Comparison of ENCODE assay signal across 1 fruit fly cellular context in genomic region chr3L:802700-803273, dm6.
TF ChIP-seq lines count a peak whose summit lies in the region.

No protein-coding gene starts in this region.

TF ChIP-seq in whole organism, embryonic, 481 proteins besides CTCF, POLR2A, EP300 and RAD21 (continued from another document and continues in another):
- TF ChIP-seq eyg (GFP tag; optimal IDR thresholded peaks at IDR 0.05; lab: Kevin White, UChicago) (peak; percentile 83), CG18764 (GFP tag; optimal IDR thresholded peaks at IDR 0.05; lab: Kevin White, UChicago) (peak; percentile 75), MBD-R2 (GFP tag; IDR thresholded peaks at IDR 0.05; lab: Robert Waterston, UW) (peak; percentile 75), cwo (GFP tag; optimal IDR thresholded peaks at IDR 0.05; lab: Kevin White, UChicago) (peak; percentile 72), stc (GFP tag; IDR thresholded peaks at IDR 0.05; lab: Robert Waterston, UW) (peak; percentile 90), mld (GFP tag; IDR thresholded peaks at IDR 0.05; lab: Robert Waterston, UW; ENCODE audit: partially characterized antibody) (no peak), CG17568 (GFP tag; optimal IDR thresholded peaks at IDR 0.05; lab: Kevin White, UChicago) (peak; percentile 72), CG10366 (GFP tag; IDR thresholded peaks at IDR 0.05; lab: Robert Waterston, UW) (peak; percentile 93), unpg (GFP tag; optimal IDR thresholded peaks at IDR 0.05; lab: Kevin White, UChicago) (peak; percentile 91), sd (tag; optimal IDR thresholded peaks at IDR 0.05; lab: Kevin White, UChicago) (peak; percentile 64), HmgD (GFP tag; optimal IDR thresholded peaks at IDR 0.05; lab: Kevin White, UChicago) (peak; percentile 84), Ptx1 (GFP tag; IDR thresholded peaks at IDR 0.05; lab: Robert Waterston, UW) (peak; percentile 92), CG9797 (GFP tag; optimal IDR thresholded peaks at IDR 0.05; lab: Kevin White, UChicago) (no peak), br (optimal IDR thresholded peaks at IDR 0.05; lab: Kevin White, UChicago) (no peak), Mad (GFP tag; optimal IDR thresholded peaks at IDR 0.05; lab: Kevin White, UChicago) (peak; percentile 83), HHEX (GFP tag; optimal IDR thresholded peaks at IDR 0.05; lab: Kevin White, UChicago) (peak; percentile 85), az2 (GFP tag; optimal IDR thresholded peaks at IDR 0.05; lab: Kevin White, UChicago) (peak; percentile 90), CG6689 (GFP tag; IDR thresholded peaks at IDR 0.05; lab: Robert Waterston, UW) (peak; percentile 91), NK7.1 (GFP tag; optimal IDR thresholded peaks at IDR 0.05; lab: Kevin White, UChicago) (peak; percentile 67), CG15696 (tag; optimal IDR thresholded peaks at IDR 0.05; lab: Kevin White, UChicago) (peak; percentile 71), Scr (GFP tag; IDR thresholded peaks at IDR 0.05; lab: Robert Waterston, UW; ENCODE audit: partially characterized antibody) (no peak), Doc2 (GFP tag; IDR thresholded peaks at IDR 0.05; lab: Robert Waterston, UW) (0 out of 2 replicates have a peak, but pooled peaks have one; percentile 30), CG12942 (GFP tag; optimal IDR thresholded peaks at IDR 0.05; lab: Kevin White, UChicago) (peak; percentile 87), fd96Cb (tag; optimal IDR thresholded peaks at IDR 0.05; lab: Kevin White, UChicago) (peak; percentile 88), Lpt (GFP tag; optimal IDR thresholded peaks at IDR 0.05; lab: Kevin White, UChicago) (no peak), dati (GFP tag; IDR thresholded peaks at IDR 0.05; lab: Robert Waterston, UW) (peak; percentile 75), trh (GFP tag; optimal IDR thresholded peaks at IDR 0.05; lab: Kevin White, UChicago) (peak; percentile 38), tx (GFP tag; optimal IDR thresholded peaks at IDR 0.05; lab: Kevin White, UChicago) (peak; percentile 80), Awh (GFP tag; IDR thresholded peaks at IDR 0.05; lab: Robert Waterston, UW) (peak; percentile 90), CG10959 (GFP tag; IDR thresholded peaks at IDR 0.05; lab: Robert Waterston, UW) (peak; percentile 92), cad (GFP tag; optimal IDR thresholded peaks at IDR 0.05; lab: Kevin White, UChicago) (no peak), CG2889 (GFP tag; IDR thresholded peaks at IDR 0.05; lab: Robert Waterston, UW) (peak; percentile 77), CG4328 (GFP tag; optimal IDR thresholded peaks at IDR 0.05; lab: Kevin White, UChicago) (peak; percentile 37), pnt (GFP tag; optimal IDR thresholded peaks at IDR 0.05; lab: Kevin White, UChicago) (peak; percentile 83), toy (GFP tag; IDR thresholded peaks at IDR 0.05; lab: Robert Waterston, UW) (peak; percentile 80; the same call in 1 of the 2 replicates), wdn (GFP tag; IDR thresholded peaks at IDR 0.05; lab: Robert Waterston, UW) (peak; percentile 86), CG31441 (GFP tag; IDR thresholded peaks at IDR 0.05; lab: Robert Waterston, UW) (peak; percentile 77), CG34224 (GFP tag; IDR thresholded peaks at IDR 0.05; lab: Robert Waterston, UW; ENCODE audit: partially characterized antibody) (no peak), CG30020 (tag; optimal IDR thresholded peaks at IDR 0.05; lab: Kevin White, UChicago) (peak; percentile 21), pb (GFP tag; optimal IDR thresholded peaks at IDR 0.05; lab: Kevin White, UChicago) (peak; percentile 79), Bteb2 (GFP tag; optimal IDR thresholded peaks at IDR 0.05; lab: Kevin White, UChicago) (peak; percentile 67), ase (GFP tag; IDR thresholded peaks at IDR 0.05; lab: Robert Waterston, UW) (peak; percentile 89), CG12104 (GFP tag; optimal IDR thresholded peaks at IDR 0.05; lab: Kevin White, UChicago) (peak; percentile 37), Oli (tag; optimal IDR thresholded peaks at IDR 0.05; lab: Kevin White, UChicago) (peak; percentile 88), nau (GFP tag; optimal IDR thresholded peaks at IDR 0.05; lab: Kevin White, UChicago) (peak; percentile 67), BtbVII (GFP tag; optimal IDR thresholded peaks at IDR 0.05; lab: Kevin White, UChicago) (peak; percentile 85), sima (GFP tag; optimal IDR thresholded peaks at IDR 0.05; lab: Kevin White, UChicago) (peak; percentile 52), salm (tag; optimal IDR thresholded peaks at IDR 0.05; lab: Kevin White, UChicago) (peak; percentile 62), dmrt11E (tag; optimal IDR thresholded peaks at IDR 0.05; lab: Kevin White, UChicago) (peak; percentile 77), B-H2 (GFP tag; optimal IDR thresholded peaks at IDR 0.05; lab: Kevin White, UChicago) (peak; percentile 77), Sin3A (optimal IDR thresholded peaks at IDR 0.05; lab: Kevin White, UChicago) (no peak), ssp (GFP tag; IDR thresholded peaks at IDR 0.05; lab: Robert Waterston, UW) (peak; percentile 80), seq (GFP tag; IDR thresholded peaks at IDR 0.05; lab: Robert Waterston, UW) (peak; percentile 89), pros (GFP tag; optimal IDR thresholded peaks at IDR 0.05; lab: Kevin White, UChicago) (peak; percentile 28), Hmr (GFP tag; optimal IDR thresholded peaks at IDR 0.05; lab: Kevin White, UChicago) (peak; percentile 92), CG11456 (GFP tag; IDR thresholded peaks at IDR 0.05; lab: Robert Waterston, UW) (peak; percentile 94), E2f2 (GFP tag; IDR thresholded peaks at IDR 0.05; lab: Robert Waterston, UW) (peak; percentile 59; the same call in 1 of the 2 replicates), ab (GFP tag; optimal IDR thresholded peaks at IDR 0.05; lab: Kevin White, UChicago) (peak; percentile 68), CG13287 (GFP tag; IDR thresholded peaks at IDR 0.05; lab: Robert Waterston, UW; ENCODE audit: partially characterized antibody) (no peak), sens (GFP tag; lab: Kevin White, UChicago) (peak; percentile 99), CG15269 (tag; optimal IDR thresholded peaks at IDR 0.05; lab: Kevin White, UChicago) (peak; percentile 87), ranshi (GFP tag; IDR thresholded peaks at IDR 0.05; lab: Robert Waterston, UW) (peak; percentile 91), CG2129 (GFP tag; IDR thresholded peaks at IDR 0.05; lab: Robert Waterston, UW; ENCODE audit: partially characterized antibody) (no peak), bcd (GFP tag; optimal IDR thresholded peaks at IDR 0.05; lab: Kevin White, UChicago) (peak; percentile 85), Vsx1 (GFP tag; optimal IDR thresholded peaks at IDR 0.05; lab: Kevin White, UChicago) (peak; percentile 73), CG13123 (GFP tag; optimal IDR thresholded peaks at IDR 0.05; lab: Kevin White, UChicago) (peak; percentile 77), nmo (GFP tag; optimal IDR thresholded peaks at IDR 0.05; lab: Kevin White, UChicago) (peak; percentile 84), CG6654 (GFP tag; optimal IDR thresholded peaks at IDR 0.05; lab: Kevin White, UChicago) (peak; percentile 59), CG8924 (tag; optimal IDR thresholded peaks at IDR 0.05; lab: Kevin White, UChicago) (peak; percentile 83), D19B (GFP tag; optimal IDR thresholded peaks at IDR 0.05; lab: Kevin White, UChicago) (peak; percentile 46), fd64A (GFP tag; optimal IDR thresholded peaks at IDR 0.05; lab: Kevin White, UChicago) (peak; percentile 80), gem (tag; optimal IDR thresholded peaks at IDR 0.05; lab: Kevin White, UChicago) (peak; percentile 91), CG6765 (GFP tag; optimal IDR thresholded peaks at IDR 0.05; lab: Kevin White, UChicago) (peak; percentile 65), nom (GFP tag; optimal IDR thresholded peaks at IDR 0.05; lab: Kevin White, UChicago) (peak; percentile 82), sens-2 (GFP tag; IDR thresholded peaks at IDR 0.05; lab: Robert Waterston, UW) (peak; percentile 87), pho (GFP tag; optimal IDR thresholded peaks at IDR 0.05; lab: Kevin White, UChicago) (peak; percentile 83), Hand (GFP tag; optimal IDR thresholded peaks at IDR 0.05; lab: Kevin White, UChicago) (peak; percentile 83), CG12744 (GFP tag; optimal IDR thresholded peaks at IDR 0.05; lab: Kevin White, UChicago) (peak; percentile 75), CG4854 (GFP tag; optimal IDR thresholded peaks at IDR 0.05; lab: Kevin White, UChicago) (peak; percentile 67), Dp (GFP tag; optimal IDR thresholded peaks at IDR 0.05; lab: Kevin White, UChicago) (no peak), caup (GFP tag; optimal IDR thresholded peaks at IDR 0.05; lab: Kevin White, UChicago; ENCODE audit: severe bottlenecking) (peak; percentile 84), CG16779 (GFP tag; IDR thresholded peaks at IDR 0.05; lab: Robert Waterston, UW) (peak; percentile 88), Bgb (GFP tag; IDR thresholded peaks at IDR 0.05; lab: Robert Waterston, UW; ENCODE audit: partially characterized antibody) (no peak), CG14667 (GFP tag; IDR thresholded peaks at IDR 0.05; lab: Robert Waterston, UW) (peak; percentile 82), ATbp (GFP tag; optimal IDR thresholded peaks at IDR 0.05; lab: Kevin White, UChicago) (peak; percentile 91), CG15073 (GFP tag; optimal IDR thresholded peaks at IDR 0.05; lab: Kevin White, UChicago) (peak; percentile 60), tup (GFP tag; optimal IDR thresholded peaks at IDR 0.05; lab: Kevin White, UChicago) (peak; percentile 91), CG33557 (GFP tag; optimal IDR thresholded peaks at IDR 0.05; lab: Kevin White, UChicago) (peak; percentile 71), Optix (GFP tag; IDR thresholded peaks at IDR 0.05; lab: Robert Waterston, UW) (peak; percentile 94), cg (GFP tag; optimal IDR thresholded peaks at IDR 0.05; lab: Kevin White, UChicago) (no peak), Sry-δ (GFP tag; optimal IDR thresholded peaks at IDR 0.05; lab: Kevin White, UChicago) (peak; percentile 44), peb (GFP tag; IDR thresholded peaks at IDR 0.05; lab: Robert Waterston, UW) (peak; percentile 83), Rx (GFP tag; IDR thresholded peaks at IDR 0.05; lab: Robert Waterston, UW) (peak; percentile 87), otp (GFP tag; IDR thresholded peaks at IDR 0.05; lab: Robert Waterston, UW) (peak; percentile 92), CG13775 (GFP tag; optimal IDR thresholded peaks at IDR 0.05; lab: Kevin White, UChicago) (peak; percentile 77), vfl (GFP tag; optimal IDR thresholded peaks at IDR 0.05; lab: Kevin White, UChicago) (peak; percentile 81), CG3281 (GFP tag; optimal IDR thresholded peaks at IDR 0.05; lab: Kevin White, UChicago) (peak; percentile 79), phol (tag; optimal IDR thresholded peaks at IDR 0.05; lab: Kevin White, UChicago) (peak; percentile 79), CG12236 (GFP tag; optimal IDR thresholded peaks at IDR 0.05; lab: Kevin White, UChicago) (peak; percentile 79), shn (GFP tag; optimal IDR thresholded peaks at IDR 0.05; lab: Kevin White, UChicago) (peak; percentile 76), trem (tag; optimal IDR thresholded peaks at IDR 0.05; lab: Kevin White, UChicago) (peak; percentile 30), CG7271 (tag; optimal IDR thresholded peaks at IDR 0.05; lab: Kevin White, UChicago) (no peak), CG13296 (GFP tag; optimal IDR thresholded peaks at IDR 0.05; lab: Kevin White, UChicago) (peak; percentile 81), CG12155 (GFP tag; optimal IDR thresholded peaks at IDR 0.05; lab: Kevin White, UChicago) (peak; percentile 76), CrebB (tag; optimal IDR thresholded peaks at IDR 0.05; lab: Kevin White, UChicago) (peak; percentile 83), CG12071 (GFP tag; optimal IDR thresholded peaks at IDR 0.05; lab: Kevin White, UChicago) (peak; percentile 89), Opbp (GFP tag; IDR thresholded peaks at IDR 0.05; lab: Robert Waterston, UW; ENCODE audit: partially characterized antibody) (no peak), CG11398 (GFP tag; optimal IDR thresholded peaks at IDR 0.05; lab: Kevin White, UChicago) (peak; percentile 86), slp2 (GFP tag; optimal IDR thresholded peaks at IDR 0.05; lab: Kevin White, UChicago) (peak; percentile 87), MESR4 (GFP tag; optimal IDR thresholded peaks at IDR 0.05; lab: Kevin White, UChicago) (peak; percentile 27), CG2199 (GFP tag; IDR thresholded peaks at IDR 0.05; lab: Robert Waterston, UW) (peak; percentile 94), Dip2 (GFP tag; IDR thresholded peaks at IDR 0.05; lab: Robert Waterston, UW) (peak; percentile 33; the same call in 1 of the 2 replicates), CG9876 (GFP tag; optimal IDR thresholded peaks at IDR 0.05; lab: Kevin White, UChicago) (peak; percentile 77), CG34422 (GFP tag; IDR thresholded peaks at IDR 0.05; lab: Robert Waterston, UW) (peak; percentile 93), CG32772 (GFP tag; IDR thresholded peaks at IDR 0.05; lab: Robert Waterston, UW) (peak; percentile 94), sisA (GFP tag; IDR thresholded peaks at IDR 0.05; lab: Robert Waterston, UW) (peak; percentile 94), dpn (GFP tag; optimal IDR thresholded peaks at IDR 0.05; lab: Kevin White, UChicago) (peak; percentile 91 to 93), CG3163 (GFP tag; optimal IDR thresholded peaks at IDR 0.05; lab: Kevin White, UChicago) (peak; percentile 71), abd-A (tag; optimal IDR thresholded peaks at IDR 0.05; lab: Kevin White, UChicago) (peak; percentile 70), lilli (GFP tag; optimal IDR thresholded peaks at IDR 0.05; lab: Kevin White, UChicago) (peak; percentile 91), Camta (GFP tag; optimal IDR thresholded peaks at IDR 0.05; lab: Kevin White, UChicago) (peak; percentile 83), CG17829 (tag; optimal IDR thresholded peaks at IDR 0.05; lab: Kevin White, UChicago) (peak; percentile 77), dan (GFP tag; IDR thresholded peaks at IDR 0.05; lab: Robert Waterston, UW) (peak; percentile 80; the same call in 1 of the 2 replicates), scrt (GFP tag; optimal IDR thresholded peaks at IDR 0.05; lab: Kevin White, UChicago) (peak; percentile 88), CG17912 (GFP tag; optimal IDR thresholded peaks at IDR 0.05; lab: Kevin White, UChicago) (peak; percentile 77), ERR (GFP tag; optimal IDR thresholded peaks at IDR 0.05; lab: Kevin White, UChicago) (peak; percentile 87), CG14014 (GFP tag; IDR thresholded peaks at IDR 0.05; lab: Robert Waterston, UW) (peak; percentile 92), chn (GFP tag; optimal IDR thresholded peaks at IDR 0.05; lab: Kevin White, UChicago) (peak; percentile 87), stwl (tag; optimal IDR thresholded peaks at IDR 0.05; lab: Kevin White, UChicago) (peak; percentile 18), Myb (GFP tag; optimal IDR thresholded peaks at IDR 0.05; lab: Kevin White, UChicago) (peak; percentile 78), CG4820 (GFP tag; optimal IDR thresholded peaks at IDR 0.05; lab: Kevin White, UChicago) (peak; percentile 88)
